Worm (Caenorhabditis elegans) whole organism, late embryonic: ENCODE results near the gene aman-2.

Experiments
- ceh-24 ChIP-seq: sonication (generic microtip); optimal IDR thresholded peaks from 2 replicates; lab custom pipeline; 2016; ENCODE audit warnings: mild to moderate bottlenecking, missing genetic modification characterization, missing compliant biosample characterization
- dmd-4 ChIP-seq: sonication (generic microtip); optimal IDR thresholded peaks from 2 replicates; lab custom pipeline; 2016; ENCODE audit warnings: borderline replicate concordance, missing genetic modification characterization, missing compliant biosample characterization
- elt-2 ChIP-seq: sonication (generic microtip); optimal IDR thresholded peaks from 2 replicates; lab custom pipeline; 2016; ENCODE audit warnings: missing genetic modification reagents, missing genetic modification characterization, missing compliant biosample characterization
- hlh-30 ChIP-seq: sonication (generic microtip); optimal IDR thresholded peaks from 2 replicates; lab custom pipeline; 2017; ENCODE audit warnings: antibody characterized with exemption, missing genetic modification characterization, missing compliant biosample characterization; ENCODE audit not compliant: insufficient read depth
- lin-11 ChIP-seq: fragments of 200-800 bp; sonication (Bioruptor generic); optimal IDR thresholded peaks from 2 replicates; lab custom pipeline; 2018; ENCODE audit warnings: mild to moderate bottlenecking, missing genetic modification characterization, missing compliant biosample characterization
- nhr-11 ChIP-seq: fragments of 150-350 bp; optimal IDR thresholded peaks from 2 replicates; lab custom pipeline; 2014; ENCODE audit warnings: missing biosample characterization, missing genetic modification characterization
- pha-4 ChIP-seq: fragments of 150-350 bp; optimal IDR thresholded peaks from 2 replicates; lab custom pipeline; 2018; ENCODE audit warnings: missing biosample characterization, missing genetic modification reagents, missing genetic modification characterization
- pqm-1 ChIP-seq: sonication (generic microtip); optimal IDR thresholded peaks from 2 replicates; lab custom pipeline; 2016; ENCODE audit warnings: missing genetic modification characterization, missing compliant biosample characterization
- sdc-2 ChIP-seq: sonication (generic microtip); optimal IDR thresholded peaks from 2 replicates; lab custom pipeline; 2016; ENCODE audit warnings: missing genotype, missing genetic modification characterization, missing compliant biosample characterization

DNA sequence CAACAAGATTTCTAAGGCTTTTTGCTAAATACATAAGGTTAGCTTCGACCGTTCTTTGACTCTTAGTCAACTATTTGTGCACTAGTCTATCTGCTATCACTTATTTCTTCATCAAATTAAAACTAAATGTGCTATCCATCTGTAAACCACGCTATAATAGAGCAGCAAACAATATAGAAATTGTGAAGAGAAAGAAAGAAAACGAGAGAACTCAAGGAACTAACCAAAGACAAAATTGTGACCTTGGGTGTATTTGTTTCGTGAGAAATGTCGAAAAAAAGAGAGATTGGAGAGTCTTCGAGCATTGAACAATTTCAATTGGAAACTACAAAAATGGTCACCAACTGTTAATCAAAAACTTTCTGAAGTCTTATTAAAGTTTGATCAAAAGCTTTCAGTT, 48.0 kb downstream of the aman-2 start:
- no peak for TF ChIP-seq dmd-4 (tag; lab: Kevin White, UChicago)
- TF ChIP-seq sdc-2 (tag; lab: Kevin White, UChicago): no peak
- TF ChIP-seq elt-2 (tag; lab: Kevin White, UChicago): no peak
- TF ChIP-seq pha-4 (tag; lab: Kevin White, UChicago): no peak
- no peak for TF ChIP-seq pqm-1
- TF ChIP-seq hlh-30 (tag; lab: Kevin White, UChicago): no peak
- no peak for TF ChIP-seq lin-11 (tag; lab: Kevin White, UChicago)
- no peak for TF ChIP-seq nhr-11 (tag; lab: Kevin White, UChicago)
- TF ChIP-seq ceh-24 (tag; lab: Kevin White, UChicago): no peak
